Worm (Caenorhabditis elegans): Measurements from ENCODE around the gene F28C6.10.

The F28C6.10 gene

ce11 chrII:8561227-8561626 lies 46.5 kb upstream of the F28C6.10 start, which contains the start of gene iff-2 (continued):
- TF ChIP-seq D1046.2 (GFP tag; IDR thresholded peaks at IDR 0.05) (peak; percentile 94), tag-97 (GFP tag; IDR thresholded peaks at IDR 0.05) (0 out of 2 replicates have a peak, but pooled peaks have one; percentile 78), nhr-102 (tag; optimal IDR thresholded peaks at IDR 0.05) (peak; percentile 97), hif-1 (tag; optimal IDR thresholded peaks at IDR 0.05) (peak; percentile 88 to 96), R02D3.7 (tag; optimal IDR thresholded peaks at IDR 0.05) (peak; percentile 50), mxl-2 (GFP tag; conservative IDR thresholded peaks at IDR 0.05) (peak; percentile 92), fos-1 (tag; optimal IDR thresholded peaks at IDR 0.05) (peak; percentile 58), pqm-1 (tag; optimal IDR thresholded peaks at IDR 0.05) (peak; percentile 92), madf-9 (GFP tag; conservative IDR thresholded peaks at IDR 0.05) (peak; percentile 95), ceh-44 (GFP tag; IDR thresholded peaks at IDR 0.05) (0 out of 2 replicates have a peak, but pooled peaks have one; percentile 56), nhr-48 (tag; optimal IDR thresholded peaks at IDR 0.05) (peak; percentile 95), F37D6.2 (tag; optimal IDR thresholded peaks at IDR 0.05) (peak; percentile 95), fkh-10 (GFP tag; optimal IDR thresholded peaks at IDR 0.05) (peak; percentile 99), T26A8.4 (GFP tag; IDR thresholded peaks at IDR 0.05) (peak; percentile 97), egl-43 (GFP tag; IDR thresholded peaks at IDR 0.05) (no peak; the same call in 1 of the 2 replicates), duxl-1 (tag; optimal IDR thresholded peaks at IDR 0.05; ENCODE audit: poor library complexity) (peak; percentile 97), Y105C5A.15 (GFP tag; IDR thresholded peaks at IDR 0.05) (no peak), lin-29 (GFP tag; IDR thresholded peaks at IDR 0.05) (peak; percentile 88), zfp-3 (GFP tag; conservative IDR thresholded peaks at IDR 0.05) (peak; percentile 97), ZK546.5 (tag; optimal IDR thresholded peaks at IDR 0.05) (peak; percentile 47 to 92), mes-2 (tag; optimal IDR thresholded peaks at IDR 0.05; ENCODE audit: poor library complexity, severe bottlenecking) (peak; percentile 97), F10B5.3 (tag; optimal IDR thresholded peaks at IDR 0.05) (peak; percentile 75), Y75B8A.6 (GFP tag; IDR thresholded peaks at IDR 0.05) (peak; percentile 96), aha-1 (tag) (peak; percentile 100), F49E8.2 (tag; optimal IDR thresholded peaks at IDR 0.05; ENCODE audit: borderline replicate concordance) (no peak), nhr-42 (GFP tag; IDR thresholded peaks at IDR 0.05) (peak; percentile 98), F26F4.8 (GFP tag; conservative IDR thresholded peaks at IDR 0.05) (no peak), nhr-76 (tag; optimal IDR thresholded peaks at IDR 0.05) (peak; percentile 81)

ce11 chrII:8562002-8562401 lies 45.8 kb upstream of the F28C6.10 start, which contains the start of gene F54C9.14:
TSS of gene F54C9.14 (plus strand) at chrII:8562302.
- TF ChIP-seq hmg-1.1 (GFP tag; IDR thresholded peaks at IDR 0.05) (no peak), F44E2.7 (GFP tag; IDR thresholded peaks at IDR 0.05) (no peak), ctbp-1 (GFP tag; IDR thresholded peaks at IDR 0.05) (no peak), gei-8 (GFP tag; optimal IDR thresholded peaks at IDR 0.05) (no peak), Y48G9A.11 (GFP tag; IDR thresholded peaks at IDR 0.05) (no peak), mdl-1 (tag; optimal IDR thresholded peaks at IDR 0.05) (no peak), set-16 (GFP tag; IDR thresholded peaks at IDR 0.05) (no peak), aha-1 (tag) (no peak), hlh-30 (tag; optimal IDR thresholded peaks at IDR 0.05; ENCODE audit: insufficient read depth) (no peak), rbr-2 (tag; optimal IDR thresholded peaks at IDR 0.05) (no peak), unc-39 (tag; optimal IDR thresholded peaks at IDR 0.05) (no peak), madf-5 (GFP tag; IDR thresholded peaks at IDR 0.05) (no peak), ceh-82 (tag; optimal IDR thresholded peaks at IDR 0.05) (no peak), mdt-29 (GFP tag; IDR thresholded peaks at IDR 0.05) (no peak), jun-1 (tag; optimal IDR thresholded peaks at IDR 0.05) (no peak), mep-1 (tag; optimal IDR thresholded peaks at IDR 0.05) (no peak)
